Worm (Caenorhabditis elegans): ENCODE data around the gene srz-42.
A peak's percentile ranks its signal among the peaks of the same experiment; 100 is the strongest.

The srz-42 gene

ce11 chrIV:14115556-14115955 lies 13.6 kb upstream of the srz-42 start (continued):
- no peak for TF ChIP-seq sea-2 (GFP tag; IDR thresholded peaks at IDR 0.05)
- TF ChIP-seq F37B4.10 (GFP tag; IDR thresholded peaks at IDR 0.05), result no peak
- TF ChIP-seq atf-7 (tag; optimal IDR thresholded peaks at IDR 0.05), result no peak
- TF ChIP-seq snpc-3.4 (tag; optimal IDR thresholded peaks at IDR 0.05), result peak; percentile 31
- TF ChIP-seq ceh-91 (GFP tag; IDR thresholded peaks at IDR 0.05), result no peak
- no peak for TF ChIP-seq lir-1 (GFP tag; conservative IDR thresholded peaks at IDR 0.05)
- no peak for TF ChIP-seq nfya-1 (tag; optimal IDR thresholded peaks at IDR 0.05; ENCODE audit: borderline replicate concordance, insufficient read depth)
- peak; percentile 68 for TF ChIP-seq tbp1 (GFP tag; optimal IDR thresholded peaks at IDR 0.05)
- TF ChIP-seq Y79H2A.3 (GFP tag; conservative IDR thresholded peaks at IDR 0.05), result no peak
- no peak for TF ChIP-seq K11D2.4 (GFP tag; IDR thresholded peaks at IDR 0.05)
- TF ChIP-seq F22D6.2 (tag; optimal IDR thresholded peaks at IDR 0.05), result no peak
- no peak for TF ChIP-seq lin-40 (tag; optimal IDR thresholded peaks at IDR 0.05)
- peak; percentile 40 for TF ChIP-seq lin-54 (GFP tag; optimal IDR thresholded peaks at IDR 0.05)
- TF ChIP-seq B0035.1 (tag; optimal IDR thresholded peaks at IDR 0.05), result no peak
- no peak for TF ChIP-seq nfya-2 (GFP tag; IDR thresholded peaks at IDR 0.05)
- no peak for TF ChIP-seq ztf-22 (GFP tag; optimal IDR thresholded peaks at IDR 0.05)
- TF ChIP-seq zim-3 (tag; optimal IDR thresholded peaks at IDR 0.05), result no peak
- TF ChIP-seq unc-130 (GFP tag; optimal IDR thresholded peaks at IDR 0.05), result no peak
- no peak for TF ChIP-seq B0336.3 (GFP tag; IDR thresholded peaks at IDR 0.05)
- TF ChIP-seq T26A5.8 (tag; optimal IDR thresholded peaks at IDR 0.05), result no peak
- TF ChIP-seq hlh-26 (GFP tag; conservative IDR thresholded peaks at IDR 0.05), result no peak
- TF ChIP-seq hmg-20 (GFP tag; IDR thresholded peaks at IDR 0.05), result no peak
- peak; percentile 37 for TF ChIP-seq efl-1 (GFP tag; optimal IDR thresholded peaks at IDR 0.05)
- no peak for TF ChIP-seq tbx-9 (tag; optimal IDR thresholded peaks at IDR 0.05; ENCODE audit: borderline replicate concordance)
- no peak for TF ChIP-seq athp-1 (tag; optimal IDR thresholded peaks at IDR 0.05)
- no peak for TF ChIP-seq hlh-12 (tag; optimal IDR thresholded peaks at IDR 0.05)
- no peak for TF ChIP-seq Y53G8AR.9 (GFP tag; conservative IDR thresholded peaks at IDR 0.05)
- peak; percentile 96 for TF ChIP-seq attf-6 (GFP tag; IDR thresholded peaks at IDR 0.05)
- no peak for TF ChIP-seq nhr-80 (tag; optimal IDR thresholded peaks at IDR 0.05)
- no peak for TF ChIP-seq sptf-2 (GFP tag; optimal IDR thresholded peaks at IDR 0.05)
- TF ChIP-seq mel-28 (tag; optimal IDR thresholded peaks at IDR 0.05; ENCODE audit: borderline replicate concordance), result no peak
- no peak for TF ChIP-seq mes-4 (tag; optimal IDR thresholded peaks at IDR 0.05)
- no peak for TF ChIP-seq ekl-4 (GFP tag; IDR thresholded peaks at IDR 0.05)
- peak; percentile 92 for TF ChIP-seq snpc-4 (GFP tag; optimal IDR thresholded peaks at IDR 0.05)
- TF ChIP-seq snpc-4 (tag; optimal IDR thresholded peaks at IDR 0.05), result peak in 3 of 4 experiments; percentile 90 to 96 (median 96)
- no peak for TF ChIP-seq pbrm-1 (GFP tag; IDR thresholded peaks at IDR 0.05)
- TF ChIP-seq egrh-3 (GFP tag; IDR thresholded peaks at IDR 0.05), result no peak
- no peak for TF ChIP-seq nhr-27 (tag; optimal IDR thresholded peaks at IDR 0.05)
- TF ChIP-seq ztf-3 (GFP tag; optimal IDR thresholded peaks at IDR 0.05), result no peak
- no peak for TF ChIP-seq F39B2.1 (GFP tag; IDR thresholded peaks at IDR 0.05)
- TF ChIP-seq C06A6.2 (GFP tag; conservative IDR thresholded peaks at IDR 0.05), result no peak
- TF ChIP-seq egl-44 (GFP tag; IDR thresholded peaks at IDR 0.05), result no peak
- TF ChIP-seq xnd-1 (tag; optimal IDR thresholded peaks at IDR 0.05), result peak; percentile 85
- no peak for TF ChIP-seq ceh-40 (GFP tag; IDR thresholded peaks at IDR 0.05)
- TF ChIP-seq die-1 (tag; optimal IDR thresholded peaks at IDR 0.05), result no peak
- TF ChIP-seq gei-17 (GFP tag; optimal IDR thresholded peaks at IDR 0.05), result no peak
- no peak for TF ChIP-seq ztf-18 (tag; optimal IDR thresholded peaks at IDR 0.05)
- TF ChIP-seq F57A8.1 (GFP tag; optimal IDR thresholded peaks at IDR 0.05), result no peak
- no peak for TF ChIP-seq ceh-58 (GFP tag; IDR thresholded peaks at IDR 0.05)
- no peak for TF ChIP-seq dox-1 (GFP tag; IDR thresholded peaks at IDR 0.05)
- no peak for TF ChIP-seq lin-35 (GFP tag; optimal IDR thresholded peaks at IDR 0.05)
